Fruit fly (Drosophila melanogaster): ENCODE measurements around the gene mAcon1.

mAcon1 gene

DNA sequence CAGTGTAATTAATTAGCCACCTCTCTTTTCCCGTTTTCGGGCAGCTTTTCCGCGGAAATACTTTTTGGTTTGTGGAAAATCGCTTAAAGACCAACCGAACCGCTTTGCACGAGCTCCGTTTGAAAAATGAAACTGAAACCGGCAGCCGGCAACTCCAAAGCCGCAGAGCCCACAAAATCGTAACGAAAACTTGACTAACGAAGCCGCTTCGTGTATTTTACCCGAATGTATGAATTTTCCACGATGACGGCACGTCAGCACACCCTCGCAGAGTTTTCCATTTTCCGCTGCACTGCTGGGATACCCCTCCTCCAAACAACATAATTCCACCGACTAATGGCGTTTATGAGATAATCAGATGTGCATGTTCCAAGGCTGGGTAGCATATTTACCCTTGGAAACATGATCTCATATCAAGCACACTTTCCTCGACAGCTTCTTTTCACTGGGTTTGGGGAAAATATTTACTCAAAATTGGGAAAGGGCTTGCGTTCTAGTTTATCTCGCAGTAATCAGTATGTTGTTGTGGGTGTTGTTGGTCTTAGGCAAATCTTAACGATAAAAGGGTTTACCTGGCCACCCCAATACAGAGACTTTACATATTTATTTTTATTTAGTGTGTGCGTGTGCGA lies 30.4 kb downstream of the mAcon1 start, which contains the start of gene Ret:
Gene Ret, minus strand, starts transcription at position 130 of the 632 bp plus-strand sequence.
- TF ChIP-seq insv (optimal IDR thresholded peaks at IDR 0.05) (no peak), Myc (optimal IDR thresholded peaks at IDR 0.05) (no peak), Sin3A (optimal IDR thresholded peaks at IDR 0.05) (no peak), ttk (optimal IDR thresholded peaks at IDR 0.05) (no peak), h (optimal IDR thresholded peaks at IDR 0.05) (no peak)

DNA sequence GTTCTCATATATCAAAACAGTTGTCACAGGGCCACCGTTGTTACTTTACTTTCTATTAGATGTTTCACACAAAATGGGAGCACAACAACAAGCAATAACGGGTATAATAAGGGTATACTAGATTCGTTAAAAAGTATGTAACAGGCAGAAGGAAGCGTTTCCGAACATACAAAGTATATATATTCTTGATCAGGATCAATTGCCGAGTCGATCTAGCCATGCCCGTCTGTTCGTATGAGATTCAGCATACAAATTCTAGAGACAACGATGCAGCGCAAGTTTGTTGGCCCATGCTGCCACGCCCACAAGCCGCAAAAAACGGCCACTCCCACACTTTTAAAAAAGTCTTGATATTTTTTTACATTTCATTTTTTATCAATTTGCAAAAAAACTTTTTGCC lies 31.9 kb downstream of the mAcon1 start, which contains the start of gene CG31624:
Gene CG31624, minus strand, starts transcription at position 101 of the 400 bp plus-strand sequence.
- TF ChIP-seq Myc (optimal IDR thresholded peaks at IDR 0.05) (no peak), Sin3A (optimal IDR thresholded peaks at IDR 0.05) (no peak), insv (optimal IDR thresholded peaks at IDR 0.05) (no peak), psq (optimal IDR thresholded peaks at IDR 0.05) (no peak), ttk (optimal IDR thresholded peaks at IDR 0.05) (no peak), h (optimal IDR thresholded peaks at IDR 0.05) (no peak)

DNA sequence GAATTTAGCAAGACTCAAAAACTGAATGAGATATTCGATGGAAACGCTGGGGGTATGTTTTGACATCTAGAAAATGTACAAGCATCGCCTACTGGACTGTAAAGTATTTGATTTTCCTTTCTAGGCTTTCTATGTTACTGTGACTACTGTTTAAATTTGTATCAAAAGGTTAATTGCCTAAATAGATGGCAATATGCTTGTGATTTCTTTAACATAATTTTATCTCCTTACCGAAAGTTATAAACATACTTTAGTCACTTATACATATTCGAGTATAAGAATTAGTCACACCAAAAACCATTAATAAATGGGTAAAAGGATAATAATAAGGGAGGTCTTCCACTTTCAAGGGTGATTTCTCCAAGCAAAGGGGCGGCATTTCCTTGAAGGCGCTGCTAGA lies 34.3 kb downstream of the mAcon1 start, which contains the start of gene CG31988:
Gene CG31988, minus strand, starts transcription at position 101 of the 400 bp plus-strand sequence.
- TF ChIP-seq h (optimal IDR thresholded peaks at IDR 0.05) (no peak), insv (optimal IDR thresholded peaks at IDR 0.05) (no peak), Sin3A (optimal IDR thresholded peaks at IDR 0.05) (no peak), ttk (optimal IDR thresholded peaks at IDR 0.05) (no peak), Myc (optimal IDR thresholded peaks at IDR 0.05) (no peak), psq (optimal IDR thresholded peaks at IDR 0.05) (no peak)

DNA sequence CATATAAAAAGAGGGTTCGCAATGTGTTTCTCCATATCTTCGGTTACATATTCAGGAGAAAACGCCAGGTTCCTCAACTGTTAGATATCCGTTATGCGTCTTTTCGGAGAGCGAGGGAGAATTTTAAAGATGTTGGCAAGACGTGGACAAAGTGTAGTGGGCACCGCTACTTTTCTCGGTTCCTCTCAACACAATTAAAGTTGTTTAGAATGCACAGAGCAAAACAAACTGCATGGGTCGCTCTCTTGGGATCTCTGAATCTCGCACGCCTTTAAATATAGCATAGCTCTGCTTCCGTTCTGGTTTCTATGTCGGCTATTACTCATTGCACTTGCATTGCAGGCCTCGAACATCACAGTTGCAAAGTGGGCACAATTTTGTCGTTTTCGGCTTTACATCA lies 37.8 kb downstream of the mAcon1 start, which contains the start of gene clumsy:
Gene clumsy, plus strand, starts transcription at position 301 of the 400 bp plus-strand sequence.
- TF ChIP-seq psq (optimal IDR thresholded peaks at IDR 0.05) = no peak
- no peak for TF ChIP-seq insv (optimal IDR thresholded peaks at IDR 0.05)
- no peak for TF ChIP-seq Myc (optimal IDR thresholded peaks at IDR 0.05)
- TF ChIP-seq h (optimal IDR thresholded peaks at IDR 0.05) = no peak
- no peak for TF ChIP-seq Sin3A (optimal IDR thresholded peaks at IDR 0.05)
- TF ChIP-seq ttk (optimal IDR thresholded peaks at IDR 0.05) = no peak

DNA sequence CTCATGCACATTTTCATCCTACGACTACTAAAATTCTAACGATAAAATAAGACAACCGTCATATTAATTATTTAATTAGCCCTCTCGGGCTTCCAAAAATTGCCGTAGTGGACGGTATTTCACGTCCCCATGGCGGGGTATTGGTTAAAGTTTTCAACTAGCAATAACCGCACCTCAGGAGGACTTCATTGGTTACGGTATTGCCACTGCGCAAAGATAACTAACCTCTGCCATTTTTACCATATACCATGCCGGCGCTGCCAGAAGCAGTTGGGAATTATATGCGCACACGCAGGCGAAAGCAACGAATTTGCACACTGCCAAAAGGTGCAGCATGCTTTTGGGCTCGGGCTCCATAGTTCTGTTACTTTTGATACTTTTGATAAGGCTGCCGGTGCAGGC lies 46.6 kb downstream of the mAcon1 start:
- no peak for TF ChIP-seq psq (optimal IDR thresholded peaks at IDR 0.05)
- no peak for TF ChIP-seq insv (optimal IDR thresholded peaks at IDR 0.05)
- TF ChIP-seq Sin3A (optimal IDR thresholded peaks at IDR 0.05) = no peak
- TF ChIP-seq h (optimal IDR thresholded peaks at IDR 0.05) = no peak
- no peak for TF ChIP-seq Myc (optimal IDR thresholded peaks at IDR 0.05)
- TF ChIP-seq ttk (optimal IDR thresholded peaks at IDR 0.05) = no peak

DNA sequence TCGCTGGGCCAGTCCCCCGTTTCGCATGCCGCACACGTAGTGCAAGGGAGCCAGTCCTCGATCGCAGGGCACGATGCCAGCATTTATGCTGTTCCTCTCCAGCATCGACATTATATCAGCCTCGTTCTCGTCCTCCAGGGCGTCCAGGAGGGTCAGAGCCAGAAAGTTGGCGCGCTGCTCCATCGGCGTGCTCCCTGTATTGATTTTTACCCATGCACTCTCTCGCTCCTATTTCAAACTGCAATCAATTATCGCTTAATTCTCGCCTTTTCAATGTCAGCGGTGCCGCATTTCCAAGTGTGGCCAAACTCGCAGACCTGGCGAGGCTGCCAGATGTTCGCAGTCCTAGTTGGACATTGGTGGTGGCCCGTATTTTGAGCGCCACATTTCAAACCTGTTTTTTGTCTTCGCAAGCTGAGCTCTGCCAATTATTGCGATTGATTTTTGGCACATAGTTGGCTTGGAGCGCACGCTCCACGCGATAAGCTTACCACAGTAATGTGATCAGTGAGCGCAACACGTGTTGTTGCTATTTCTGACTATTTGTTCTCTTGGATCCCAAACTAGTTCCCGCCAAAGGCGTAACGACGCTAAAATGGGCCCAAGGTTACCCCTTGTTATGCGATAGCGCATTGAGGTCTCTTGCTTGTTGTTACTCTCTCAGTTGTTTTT lies 50.0 kb downstream of the mAcon1 start, which contains the start of gene CG8679:
Gene CG8679, minus strand, starts transcription at position 305 of the 672 bp plus-strand sequence.
- no peak for TF ChIP-seq ttk (optimal IDR thresholded peaks at IDR 0.05)
- no peak for TF ChIP-seq insv (optimal IDR thresholded peaks at IDR 0.05)
- TF ChIP-seq h (optimal IDR thresholded peaks at IDR 0.05) = no peak
- TF ChIP-seq psq (optimal IDR thresholded peaks at IDR 0.05) = no peak
- no peak for TF ChIP-seq Sin3A (optimal IDR thresholded peaks at IDR 0.05)
- TF ChIP-seq Myc (optimal IDR thresholded peaks at IDR 0.05) = no peak

DNA sequence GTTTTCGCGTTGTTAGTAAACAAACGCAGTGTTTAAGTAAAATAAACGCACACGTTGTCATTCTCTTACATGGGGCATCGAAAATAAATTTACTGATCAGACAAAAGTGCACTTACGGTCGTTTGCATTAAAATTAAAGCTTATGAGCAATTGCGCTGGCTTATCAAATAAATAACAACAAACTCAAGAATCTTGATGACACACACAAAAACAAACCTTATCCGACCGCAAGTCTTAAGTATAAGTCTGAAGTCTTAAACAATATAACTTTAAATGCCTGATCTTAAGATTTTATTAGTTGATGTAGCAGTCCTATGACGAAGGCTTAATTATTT lies 50.5 kb downstream of the mAcon1 start:
- TF ChIP-seq Sin3A (optimal IDR thresholded peaks at IDR 0.05) (no peak), ttk (optimal IDR thresholded peaks at IDR 0.05) (no peak), h (optimal IDR thresholded peaks at IDR 0.05) (no peak), psq (optimal IDR thresholded peaks at IDR 0.05) (no peak), insv (optimal IDR thresholded peaks at IDR 0.05) (no peak), Myc (optimal IDR thresholded peaks at IDR 0.05) (no peak)

DNA sequence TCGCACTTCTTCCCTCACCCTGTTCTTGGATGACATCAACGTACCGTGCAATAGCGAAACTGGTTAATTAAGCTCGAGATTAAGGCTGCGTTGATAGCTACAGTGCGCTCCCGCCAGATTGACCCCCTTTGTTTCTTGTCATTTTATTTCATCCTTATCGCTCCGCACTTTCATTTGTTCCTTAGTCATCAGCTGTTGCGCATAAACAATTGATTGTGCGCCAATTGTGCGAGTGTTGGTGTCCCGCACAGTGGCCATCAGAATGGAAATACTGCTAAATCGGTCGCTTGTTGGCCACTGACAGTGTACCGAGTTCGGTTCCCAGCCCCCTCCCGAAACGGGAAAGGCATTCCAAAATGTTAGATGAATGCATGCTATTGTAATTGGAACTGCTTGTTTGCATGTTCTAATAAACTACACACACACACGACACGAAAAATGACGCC lies 51.3 kb downstream of the mAcon1 start:
- TF ChIP-seq Myc (optimal IDR thresholded peaks at IDR 0.05) (no peak), h (optimal IDR thresholded peaks at IDR 0.05) (no peak), insv (optimal IDR thresholded peaks at IDR 0.05) (no peak), ttk (optimal IDR thresholded peaks at IDR 0.05) (no peak), Sin3A (optimal IDR thresholded peaks at IDR 0.05) (no peak), psq (optimal IDR thresholded peaks at IDR 0.05) (no peak)

DNA sequence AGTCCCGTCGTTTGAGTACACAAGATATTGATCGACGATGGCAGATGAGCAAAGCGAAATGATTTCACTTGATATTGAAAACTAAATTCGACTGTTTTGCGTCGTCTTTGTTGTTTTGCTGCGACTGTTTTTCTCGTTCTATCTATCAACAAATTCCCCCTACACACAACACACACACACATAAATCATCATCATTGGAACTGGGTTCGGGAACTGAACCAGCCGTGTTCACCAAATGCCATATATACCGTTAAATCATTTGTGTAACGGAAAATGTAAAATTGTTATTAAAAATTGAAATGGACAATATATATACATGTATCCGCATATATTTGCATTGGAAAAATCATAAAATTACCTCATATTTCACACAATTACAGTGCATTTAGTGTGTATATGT lies 52.0 kb downstream of the mAcon1 start, which contains the start of gene Atg18b:
Gene Atg18b, minus strand, starts transcription at position 177 of the 400 bp plus-strand sequence.
- TF ChIP-seq insv (optimal IDR thresholded peaks at IDR 0.05) (no peak), h (optimal IDR thresholded peaks at IDR 0.05) (no peak), Myc (optimal IDR thresholded peaks at IDR 0.05) (no peak), ttk (optimal IDR thresholded peaks at IDR 0.05) (no peak), Sin3A (optimal IDR thresholded peaks at IDR 0.05) (no peak), psq (optimal IDR thresholded peaks at IDR 0.05) (no peak)

DNA sequence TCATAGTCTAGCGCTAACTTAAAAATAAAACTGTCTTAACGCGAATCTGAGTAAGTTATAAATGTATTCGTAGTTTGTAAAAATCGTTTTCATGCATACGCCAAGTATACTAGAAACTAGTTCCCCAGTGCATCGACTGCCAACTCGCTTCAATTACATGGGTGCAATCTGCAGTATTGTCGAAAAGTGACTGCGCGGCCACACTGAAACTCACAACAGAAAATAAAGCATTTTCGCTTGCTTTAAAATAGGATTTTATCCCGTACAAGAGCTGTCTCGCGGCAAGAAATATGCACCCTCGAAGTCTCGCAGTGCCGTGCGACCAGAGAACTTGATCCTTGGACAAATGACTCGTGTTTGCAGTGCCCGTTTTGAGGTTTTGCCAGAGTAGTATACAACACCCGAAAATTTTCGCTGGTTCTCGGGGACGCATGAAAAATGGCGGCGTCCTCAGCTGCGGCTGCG lies 52.8 kb downstream of the mAcon1 start, which contains the start of gene CG8677:
Gene CG8677, plus strand, starts transcription at position 199 of the 465 bp plus-strand sequence.
- TF ChIP-seq h (optimal IDR thresholded peaks at IDR 0.05) (no peak), ttk (optimal IDR thresholded peaks at IDR 0.05) (no peak), Myc (optimal IDR thresholded peaks at IDR 0.05) (no peak), Sin3A (optimal IDR thresholded peaks at IDR 0.05) (no peak), psq (optimal IDR thresholded peaks at IDR 0.05) (no peak), insv (optimal IDR thresholded peaks at IDR 0.05) (no peak)

DNA sequence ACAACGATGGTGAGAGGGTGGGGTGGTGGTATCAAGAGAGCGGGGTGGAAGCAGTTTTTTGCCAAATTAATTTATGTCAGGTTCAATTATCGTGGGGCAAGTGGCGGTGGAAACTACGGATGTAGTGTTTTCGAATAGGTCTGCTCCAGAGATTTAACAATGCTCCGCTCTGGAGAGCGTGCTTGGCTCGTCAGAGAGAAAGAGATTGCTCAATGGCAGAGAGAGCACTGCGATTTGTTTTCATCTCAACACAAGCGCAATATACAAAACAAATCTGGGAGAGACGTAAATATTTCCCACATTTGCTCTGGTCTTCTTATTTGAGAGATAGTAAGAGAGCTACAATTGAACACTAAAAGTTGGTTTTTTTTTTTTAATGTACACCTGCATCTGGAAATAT lies 53.4 kb downstream of the mAcon1 start:
- TF ChIP-seq Myc (optimal IDR thresholded peaks at IDR 0.05) (no peak), ttk (optimal IDR thresholded peaks at IDR 0.05) (no peak), psq (optimal IDR thresholded peaks at IDR 0.05) (no peak), Sin3A (optimal IDR thresholded peaks at IDR 0.05) (no peak), h (optimal IDR thresholded peaks at IDR 0.05) (no peak), insv (optimal IDR thresholded peaks at IDR 0.05) (no peak)
